Worm (Caenorhabditis elegans) whole organism, young adult: Measurements from ENCODE around the gene W09D6.4.

ENCODE experiments used
- B0019.2 ChIP-seq: fragments of 200-800 bp; sonication (Bioruptor generic); conservative IDR thresholded peaks from 2 replicates; pipeline ENCODE4 v1.3.6; 2022; ENCODE audit warnings: missing genetic modification reagents, missing genetic modification characterization, missing compliant biosample characterization
- B0035.1 ChIP-seq: sonication (generic microtip); optimal IDR thresholded peaks from 2 replicates; lab custom pipeline; 2016; ENCODE audit warnings: missing genetic modification characterization, mild to moderate bottlenecking, missing compliant biosample characterization, missing genotype, missing genetic modification reagents
- B0336.3 ChIP-seq: fragments of 200-800 bp; sonication (Bioruptor generic); IDR thresholded peaks from 2 replicates; pipeline ENCODE4 v1.3.6; 2022; ENCODE audit warnings: missing genetic modification characterization, missing compliant biosample characterization
- C06A6.2 ChIP-seq: fragments of 200-800 bp; sonication (Bioruptor generic); conservative IDR thresholded peaks from 2 replicates; pipeline ENCODE4 v1.3.6; 2022; ENCODE audit warnings: missing genetic modification characterization, missing compliant biosample characterization
- F23B12.7 ChIP-seq: sonication (generic microtip); optimal IDR thresholded peaks from 2 replicates; lab custom pipeline; 2017; ENCODE audit warnings: missing genetic modification characterization, mild to moderate bottlenecking, missing compliant biosample characterization, antibody characterized with exemption, moderate library complexity; ENCODE audit not compliant: insufficient read depth
- F33H1.4 ChIP-seq: fragments of 200-800 bp; sonication (Bioruptor generic); IDR thresholded peaks from 2 replicates; pipeline ENCODE4 v1.3.6; 2022; ENCODE audit warnings: missing genetic modification reagents, missing genetic modification characterization, missing compliant biosample characterization
- F49E8.2 ChIP-seq: sonication (generic microtip); optimal IDR thresholded peaks from 3 replicates; lab custom pipeline; 2017; ENCODE audit warnings: missing genetic modification characterization, mild to moderate bottlenecking, missing compliant biosample characterization, antibody characterized with exemption, moderate library complexity; ENCODE audit not compliant: insufficient read depth
- F57A8.1 ChIP-seq: fragments of 200-800 bp; sonication (Bioruptor generic); optimal IDR thresholded peaks from 2 replicates; lab custom pipeline; 2018; ENCODE audit warnings: mild to moderate bottlenecking, missing genetic modification characterization, moderate library complexity, missing compliant biosample characterization
- K11D2.4 ChIP-seq: fragments of 200-800 bp; sonication (Bioruptor generic); IDR thresholded peaks from 2 replicates; pipeline ENCODE4 v1.3.6; 2022; ENCODE audit warnings: missing genetic modification reagents, missing genetic modification characterization, missing compliant biosample characterization
- K12H6.12 ChIP-seq: fragments of 200-800 bp; sonication (Bioruptor generic); optimal IDR thresholded peaks from 2 replicates; lab custom pipeline; 2018; ENCODE audit warnings: mild to moderate bottlenecking, missing genetic modification characterization, missing compliant biosample characterization
- Y53G8AR.9 ChIP-seq: fragments of 200-800 bp; sonication (Bioruptor generic); conservative IDR thresholded peaks from 2 replicates; pipeline ENCODE4 v1.3.6; 2022; ENCODE audit warnings: missing genetic modification reagents, missing genetic modification characterization, missing compliant biosample characterization
- akir-1 ChIP-seq: fragments of 200-800 bp; sonication (Bioruptor generic); optimal IDR thresholded peaks from 2 replicates; lab custom pipeline; 2018; ENCODE audit warnings: mild to moderate bottlenecking, missing genetic modification characterization, moderate library complexity, missing compliant biosample characterization
- ama-1 ChIP-seq, 3 experiments: fragments of 150-350 bp in 1 of 3; sonication (generic microtip) in 2 of 3; optimal IDR thresholded peaks; 2 replicates each; lab custom pipeline; 2014 to 2018; ENCODE audit warnings: missing biosample characterization in 2 of 3, missing genetic modification characterization in 2 of 3, missing genetic modification reagents in 2 of 3
- athp-1 ChIP-seq: sonication (generic microtip); optimal IDR thresholded peaks from 2 replicates; lab custom pipeline; 2017; ENCODE audit warnings: mild to moderate bottlenecking, missing genetic modification characterization, missing compliant biosample characterization
- attf-3 ChIP-seq: fragments of 200-800 bp; sonication (Bioruptor generic); conservative IDR thresholded peaks from 2 replicates; pipeline ENCODE4 v1.3.6; 2022; ENCODE audit warnings: missing genetic modification reagents, missing genetic modification characterization, missing compliant biosample characterization
- cebp-1 ChIP-seq, 2 experiments: fragments of 200-800 bp in 1 of 2; sonication (Bioruptor generic) in 1 of 2; sonication (generic microtip) in 1 of 2; IDR thresholded peaks in 1 of 2; optimal IDR thresholded peaks in 1 of 2; 2 replicates each; pipeline versions ENCODE4 v1.3.6 to Lab custom; 2017 to 2022; ENCODE audit warnings: missing compliant biosample characterization in 2 of 2, missing genetic modification characterization in 2 of 2, mild to moderate bottlenecking in 1 of 2, missing genetic modification reagents in 1 of 2, moderate library complexity in 1 of 2
- ceh-100 ChIP-seq: fragments of 200-800 bp; sonication (Bioruptor generic); IDR thresholded peaks from 2 replicates; pipeline ENCODE4 v1.3.6; 2022; ENCODE audit warnings: missing genetic modification reagents, missing genetic modification characterization, missing compliant biosample characterization
- ceh-27 ChIP-seq: fragments of 200-800 bp; sonication (Bioruptor generic); optimal IDR thresholded peaks from 2 replicates; lab custom pipeline; 2018; ENCODE audit warnings: mild to moderate bottlenecking, missing genetic modification characterization, moderate library complexity, missing compliant biosample characterization
- ceh-58 ChIP-seq: fragments of 200-800 bp; sonication (Bioruptor generic); IDR thresholded peaks from 2 replicates; pipeline ENCODE4 v1.3.6; 2022; ENCODE audit warnings: missing genetic modification characterization, missing compliant biosample characterization
- ceh-91 ChIP-seq: fragments of 200-800 bp; sonication (Bioruptor generic); IDR thresholded peaks from 2 replicates; pipeline ENCODE4 v1.3.6; 2022; ENCODE audit warnings: missing genetic modification reagents, missing genetic modification characterization, missing compliant biosample characterization
- die-1 ChIP-seq: sonication (generic microtip); optimal IDR thresholded peaks from 2 replicates; lab custom pipeline; 2016; ENCODE audit warnings: missing genotype, mild to moderate bottlenecking, missing genetic modification characterization, missing compliant biosample characterization
- dox-1 ChIP-seq: fragments of 200-800 bp; sonication (Bioruptor generic); IDR thresholded peaks from 2 replicates; pipeline ENCODE4 v1.3.6; 2022; ENCODE audit warnings: missing genetic modification reagents, missing genetic modification characterization, missing compliant biosample characterization
- egrh-3 ChIP-seq: fragments of 200-800 bp; sonication (Bioruptor generic); IDR thresholded peaks from 2 replicates; pipeline ENCODE4 v1.3.6; 2022; ENCODE audit warnings: missing genetic modification reagents, missing genetic modification characterization, missing compliant biosample characterization
- ekl-4 ChIP-seq: fragments of 200-800 bp; sonication (Bioruptor generic); IDR thresholded peaks from 2 replicates; pipeline ENCODE4 v1.3.6; 2022; ENCODE audit warnings: missing genetic modification reagents, missing genetic modification characterization, missing compliant biosample characterization
- ets-4 ChIP-seq: fragments of 200-800 bp; sonication (Bioruptor generic); optimal IDR thresholded peaks from 2 replicates; lab custom pipeline; 2018; ENCODE audit warnings: mild to moderate bottlenecking, missing genetic modification characterization, missing compliant biosample characterization
- hmg-1.2 ChIP-seq: fragments of 200-800 bp; sonication (Bioruptor generic); IDR thresholded peaks from 2 replicates; pipeline ENCODE4 v1.3.6; 2022; ENCODE audit warnings: missing genetic modification reagents, missing genetic modification characterization, missing compliant biosample characterization
- hrde-1 ChIP-seq: sonication (generic microtip); optimal IDR thresholded peaks from 2 replicates; lab custom pipeline; 2016; ENCODE audit warnings: missing genetic modification characterization, mild to moderate bottlenecking, missing compliant biosample characterization, moderate library complexity, missing genotype, missing genetic modification reagents, borderline replicate concordance
- hsf-1 ChIP-seq: fragments of 200-800 bp; sonication (Bioruptor generic); IDR thresholded peaks from 2 replicates; pipeline ENCODE4 v1.3.6; 2022; ENCODE audit warnings: missing genetic modification reagents, missing genetic modification characterization, missing compliant biosample characterization
- let-607 ChIP-seq, 2 experiments: fragments of 200-800 bp in 1 of 2; sonication (Bioruptor generic) in 1 of 2; sonication (generic microtip) in 1 of 2; optimal IDR thresholded peaks; 2 replicates each; lab custom pipeline; 2016 to 2018; ENCODE audit warnings: mild to moderate bottlenecking in 2 of 2, missing compliant biosample characterization in 2 of 2, missing genetic modification characterization in 2 of 2, moderate library complexity in 2 of 2, missing genotype in 1 of 2
- lin-35 ChIP-seq, 3 experiments: fragments of 150-350 bp in 2 of 3; sonication (generic microtip) in 1 of 3; optimal IDR thresholded peaks; 2 replicates each; lab custom pipeline; 2014 to 2018; ENCODE audit warnings: missing biosample characterization in 3 of 3, missing genetic modification characterization in 3 of 3, missing genetic modification reagents in 3 of 3
- lin-40 ChIP-seq: sonication (generic microtip); optimal IDR thresholded peaks from 2 replicates; lab custom pipeline; 2016; ENCODE audit warnings: missing genetic modification characterization, mild to moderate bottlenecking, missing compliant biosample characterization, missing genotype, missing genetic modification reagents
- lsl-1 ChIP-seq: fragments of 200-800 bp; sonication (Bioruptor generic); optimal IDR thresholded peaks from 2 replicates; lab custom pipeline; 2018; ENCODE audit warnings: mild to moderate bottlenecking, missing genetic modification characterization, moderate library complexity, missing compliant biosample characterization
- madf-10 ChIP-seq: sonication (generic microtip); optimal IDR thresholded peaks from 2 replicates; lab custom pipeline; 2016; ENCODE audit warnings: mild to moderate bottlenecking, missing genetic modification characterization, missing compliant biosample characterization
- madf-6 ChIP-seq: fragments of 200-800 bp; sonication (Bioruptor generic); IDR thresholded peaks from 2 replicates; pipeline ENCODE4 v1.3.6; 2022; ENCODE audit warnings: missing genetic modification reagents, missing genetic modification characterization, missing compliant biosample characterization
- mcd-1 ChIP-seq: fragments of 200-800 bp; sonication (Bioruptor generic); IDR thresholded peaks from 2 replicates; pipeline ENCODE4 v1.3.6; 2022; ENCODE audit warnings: missing genetic modification reagents, missing genetic modification characterization, missing compliant biosample characterization
- nfya-2 ChIP-seq: fragments of 200-800 bp; sonication (Bioruptor generic); IDR thresholded peaks from 2 replicates; pipeline ENCODE4 v1.3.6; 2022; ENCODE audit warnings: missing genetic modification reagents, missing genetic modification characterization, missing compliant biosample characterization
- nfyb-1 ChIP-seq: fragments of 200-800 bp; sonication (Bioruptor generic); IDR thresholded peaks from 2 replicates; pipeline ENCODE4 v1.3.6; 2022; ENCODE audit warnings: missing genetic modification reagents, missing genetic modification characterization, missing compliant biosample characterization
- nhr-120 ChIP-seq: fragments of 200-800 bp; sonication (Bioruptor generic); IDR thresholded peaks from 2 replicates; pipeline ENCODE4 v1.3.6; 2022; ENCODE audit warnings: missing genetic modification characterization, missing compliant biosample characterization
- nhr-80 ChIP-seq: sonication (generic microtip); optimal IDR thresholded peaks from 2 replicates; lab custom pipeline; 2016; ENCODE audit warnings: missing genetic modification characterization, missing compliant biosample characterization
- pbrm-1 ChIP-seq: fragments of 200-800 bp; sonication (Bioruptor generic); IDR thresholded peaks from 2 replicates; pipeline ENCODE4 v1.3.6; 2022; ENCODE audit warnings: missing genetic modification reagents, missing genetic modification characterization, missing compliant biosample characterization
- zfh-2 ChIP-seq: fragments of 200-800 bp; sonication (Bioruptor generic); conservative IDR thresholded peaks from 2 replicates; pipeline ENCODE4 v1.3.6; 2022; ENCODE audit warnings: missing genetic modification reagents, missing genetic modification characterization, missing compliant biosample characterization
- ztf-18 ChIP-seq: sonication (generic microtip); optimal IDR thresholded peaks from 2 replicates; lab custom pipeline; 2016; ENCODE audit warnings: missing genotype, mild to moderate bottlenecking, missing genetic modification characterization, missing compliant biosample characterization
- ztf-25 ChIP-seq: fragments of 200-800 bp; sonication (Bioruptor generic); IDR thresholded peaks from 2 replicates; pipeline ENCODE4 v1.3.6; 2022; ENCODE audit warnings: missing genetic modification reagents, missing genetic modification characterization, missing compliant biosample characterization
- ztf-28 ChIP-seq: fragments of 200-800 bp; sonication (Bioruptor generic); IDR thresholded peaks from 2 replicates; pipeline ENCODE4 v1.3.6; 2022; ENCODE audit warnings: missing genetic modification reagents, missing genetic modification characterization, missing compliant biosample characterization

The W09D6.4 gene

ce11 chrIII:11110756-11111155 is 31.2 kb downstream of the W09D6.4 start (continued):
- 0 out of 2 replicates have a peak, but pooled peaks have one; percentile 9 for TF ChIP-seq ztf-28 (GFP tag; lab: Robert Waterston, UW)
- TF ChIP-seq F49E8.2 (tag; lab: Kevin White, UChicago) = peak; percentile 6
- TF ChIP-seq hrde-1 (tag; lab: Kevin White, UChicago) = no peak
- peak; percentile 48 for TF ChIP-seq F23B12.7 (tag; lab: Kevin White, UChicago)
- TF ChIP-seq B0336.3 (GFP tag; lab: Robert Waterston, UW) = peak; percentile 69; the same call in 1 of the 2 replicates
- TF ChIP-seq ceh-91 (GFP tag; lab: Robert Waterston, UW) = peak; percentile 44; the same call in 1 of the 2 replicates
- TF ChIP-seq nfya-2 (GFP tag; lab: Robert Waterston, UW) = no peak
- peak; percentile 53 for TF ChIP-seq ceh-27
- peak; percentile 83 for TF ChIP-seq dox-1 (GFP tag; lab: Robert Waterston, UW)
- peak; percentile 99 for TF ChIP-seq hmg-1.2 (GFP tag; lab: Robert Waterston, UW)
- 0 out of 2 replicates have a peak, but pooled peaks have one; percentile 39 for TF ChIP-seq attf-3 (GFP tag; lab: Robert Waterston, UW)
- peak; percentile 71 for TF ChIP-seq ekl-4
- TF ChIP-seq lin-40 = peak; percentile 70

DNA sequence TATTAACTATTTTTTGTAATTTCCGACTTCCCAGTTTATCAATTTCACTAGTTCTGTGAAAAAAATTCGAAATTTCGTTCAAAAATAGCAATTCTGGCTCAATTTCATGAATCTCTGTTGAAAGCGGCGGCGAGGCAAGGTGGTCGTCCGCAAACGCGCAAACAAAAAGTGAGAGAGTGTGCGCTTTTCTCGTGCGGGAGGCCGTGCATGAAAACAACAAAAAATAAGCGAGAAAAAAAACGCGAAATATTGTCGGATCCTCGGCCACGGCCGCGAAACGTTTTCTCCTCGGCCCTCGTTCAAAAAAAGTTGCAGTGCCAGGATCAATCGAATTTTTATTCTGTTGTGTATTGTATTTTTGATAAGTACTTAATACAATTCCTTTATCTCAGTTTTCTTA is 33.2 kb downstream of the W09D6.4 start:
- no peak for TF ChIP-seq ets-4
- no peak for TF ChIP-seq nhr-120 (GFP tag; lab: Robert Waterston, UW)
- TF ChIP-seq dox-1 (GFP tag; lab: Robert Waterston, UW) = peak; percentile 90
- TF ChIP-seq hmg-1.2 (GFP tag; lab: Robert Waterston, UW) = peak; percentile 55
- TF ChIP-seq lsl-1 = peak; percentile 22
- no peak for TF ChIP-seq B0019.2 (GFP tag; lab: Robert Waterston, UW)
- no peak for TF ChIP-seq hsf-1 (GFP tag; lab: Robert Waterston, UW)
- TF ChIP-seq K11D2.4 (GFP tag; lab: Robert Waterston, UW) = peak; percentile 81
- TF ChIP-seq ztf-25 (GFP tag; lab: Robert Waterston, UW) = 0 out of 2 replicates have a peak, but pooled peaks have one; percentile 41
- TF ChIP-seq ekl-4 = 0 out of 2 replicates have a peak, but pooled peaks have one; percentile 38
- peak; percentile 42 for TF ChIP-seq egrh-3 (GFP tag; lab: Robert Waterston, UW)
- peak; percentile 55 for TF ChIP-seq K12H6.12 (tag; lab: Kevin White, UChicago)
- TF ChIP-seq let-607 (tag; optimal IDR thresholded peaks at IDR 0.05; lab: Kevin White, UChicago) = peak in 1 of 2 experiments; percentile 5
- TF ChIP-seq akir-1 (GFP tag; lab: Kevin White, UChicago) = no peak
- TF ChIP-seq athp-1 = no peak
- peak; percentile 83 for TF ChIP-seq ceh-100 (GFP tag; lab: Robert Waterston, UW)
- peak; percentile 49 for TF ChIP-seq lin-40
- peak; percentile 49; the same call in 1 of the 2 replicates for TF ChIP-seq pbrm-1 (GFP tag; lab: Robert Waterston, UW)
- peak; percentile 9 for TF ChIP-seq madf-10 (tag; lab: Kevin White, UChicago)
- 0 out of 2 replicates have a peak, but pooled peaks have one; percentile 24 for TF ChIP-seq F33H1.4 (GFP tag; lab: Robert Waterston, UW)
- TF ChIP-seq zfh-2 (GFP tag; lab: Robert Waterston, UW) = peak; percentile 81
- no peak for TF ChIP-seq ceh-58 (GFP tag; lab: Robert Waterston, UW)
- TF ChIP-seq madf-6 (GFP tag; lab: Robert Waterston, UW) = no peak
- TF ChIP-seq F57A8.1 (GFP tag; lab: Kevin White, UChicago) = no peak
- no peak for TF ChIP-seq B0035.1 (tag; lab: Kevin White, UChicago)
- peak; percentile 92 for TF ChIP-seq ztf-18 (tag; lab: Kevin White, UChicago)
- no peak for TF ChIP-seq ama-1 (optimal IDR thresholded peaks at IDR 0.05; lab: Kevin White, UChicago)
- no peak for TF ChIP-seq ama-1 (GFP tag; optimal IDR thresholded peaks at IDR 0.05; lab: Kevin White, UChicago)
- peak in 1 of 3 experiments; percentile 11 for TF ChIP-seq lin-35 (GFP tag; optimal IDR thresholded peaks at IDR 0.05; lab: Kevin White, UChicago)
- TF ChIP-seq C06A6.2 (GFP tag; lab: Robert Waterston, UW) = 0 out of 2 replicates have a peak, but pooled peaks have one; percentile 45
- peak; percentile 89 for TF ChIP-seq mcd-1 (GFP tag; lab: Robert Waterston, UW)
- TF ChIP-seq die-1 (tag; lab: Kevin White, UChicago) = no peak
- peak; percentile 58 for TF ChIP-seq nhr-80 (tag; lab: Kevin White, UChicago)
- no peak for TF ChIP-seq cebp-1 (GFP tag; IDR thresholded peaks at IDR 0.05; lab: Robert Waterston, UW)
- peak; percentile 71 for TF ChIP-seq cebp-1 (tag; optimal IDR thresholded peaks at IDR 0.05; lab: Kevin White, UChicago)
- 0 out of 2 replicates have a peak, but pooled peaks have one; percentile 61 for TF ChIP-seq nfyb-1
- TF ChIP-seq Y53G8AR.9 (GFP tag; lab: Robert Waterston, UW) = peak; percentile 59; the same call in 1 of the 2 replicates
